Fruit fly (Drosophila melanogaster): ENCODE results near the gene CG6830.

DNA sequence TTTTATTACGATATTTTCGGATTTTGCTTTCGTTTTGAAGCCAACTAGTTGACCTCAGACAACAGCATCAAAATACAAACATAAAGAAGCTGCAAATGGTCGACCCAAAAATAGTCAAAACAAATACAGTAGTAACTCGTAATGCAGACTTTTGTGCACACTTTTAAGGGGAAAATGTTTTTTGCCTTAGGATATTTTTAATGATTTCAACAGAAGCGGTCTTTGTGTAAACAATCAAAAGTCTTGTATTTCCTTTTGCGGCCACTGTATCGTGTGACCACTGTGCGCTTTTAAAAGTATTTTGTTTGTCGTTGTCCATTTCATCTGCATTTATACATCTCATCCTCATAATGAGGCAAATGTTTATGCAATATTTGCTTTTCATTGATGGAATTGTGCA, 34.7 kb downstream of the CG6830 start:
- no peak for TF ChIP-seq insv (optimal IDR thresholded peaks at IDR 0.05)
- TF ChIP-seq Sin3A (optimal IDR thresholded peaks at IDR 0.05) = no peak
- no peak for TF ChIP-seq ttk (optimal IDR thresholded peaks at IDR 0.05)
